Worm (Caenorhabditis elegans): ENCODE measurements around the gene C27F2.10.
"Not testable (repeated sequence)": the region's sequence is repeated elsewhere in the genome, so short reads cannot be mapped to it uniquely, and the experiment has no call there.

The C27F2.10 gene

ce11 chrIII:4984444-4985086 lies 2.1 kb downstream of the C27F2.10 start, which contains the start of gene C27F2.7 (continued):
- TF ChIP-seq B0336.3 (GFP tag; IDR thresholded peaks at IDR 0.05) (peak; percentile 79), ztf-28 (GFP tag; IDR thresholded peaks at IDR 0.05) (no peak), madf-10 (tag; optimal IDR thresholded peaks at IDR 0.05) (no peak), sptf-2 (GFP tag; optimal IDR thresholded peaks at IDR 0.05) (no peak), lsl-1 (GFP tag; optimal IDR thresholded peaks at IDR 0.05) (peak; percentile 94), efl-1 (GFP tag; optimal IDR thresholded peaks at IDR 0.05) (peak; percentile 82), ztf-25 (GFP tag; IDR thresholded peaks at IDR 0.05) (0 out of 2 replicates have a peak, but pooled peaks have one; percentile 38), hrde-1 (tag; optimal IDR thresholded peaks at IDR 0.05; ENCODE audit: borderline replicate concordance) (peak; percentile 29), mes-4 (tag; optimal IDR thresholded peaks at IDR 0.05) (no peak), nfyb-1 (GFP tag; IDR thresholded peaks at IDR 0.05) (peak; percentile 95), rcor-1 (GFP tag; IDR thresholded peaks at IDR 0.05) (peak; percentile 83), dpl-1 (GFP tag; optimal IDR thresholded peaks at IDR 0.05) (peak; percentile 47), F33H1.4 (GFP tag; IDR thresholded peaks at IDR 0.05) (peak; percentile 76), egl-44 (GFP tag; IDR thresholded peaks at IDR 0.05) (no peak), B0019.2 (GFP tag; conservative IDR thresholded peaks at IDR 0.05) (peak; percentile 68; the same call in 1 of the 2 replicates), Y53G8AR.9 (GFP tag; conservative IDR thresholded peaks at IDR 0.05) (0 out of 2 replicates have a peak, but pooled peaks have one; percentile 57), athp-1 (tag; optimal IDR thresholded peaks at IDR 0.05) (peak; percentile 67), lin-26 (GFP tag; IDR thresholded peaks at IDR 0.05) (no peak), sdz-38 (tag; optimal IDR thresholded peaks at IDR 0.05) (no peak), madf-8 (GFP tag; conservative IDR thresholded peaks at IDR 0.05) (peak; percentile 90), hmg-20 (GFP tag; IDR thresholded peaks at IDR 0.05) (no peak), F49E8.2 (tag; optimal IDR thresholded peaks at IDR 0.05; ENCODE audit: insufficient read depth) (peak; percentile 72), F39B2.1 (GFP tag; IDR thresholded peaks at IDR 0.05) (no peak), snpc-3.4 (tag; optimal IDR thresholded peaks at IDR 0.05) (no peak), ztf-26 (tag; optimal IDR thresholded peaks at IDR 0.05) (no peak), tlf-1 (GFP tag; optimal IDR thresholded peaks at IDR 0.05) (peak; percentile 60), lin-54 (GFP tag; optimal IDR thresholded peaks at IDR 0.05) (peak; percentile 75)

ce11 chrIII:4983961-4984360 lies 2.7 kb downstream of the C27F2.10 start:
- no peak for TF ChIP-seq dpl-1 (GFP tag; optimal IDR thresholded peaks at IDR 0.05)
- no peak for TF ChIP-seq him-1 (tag; optimal IDR thresholded peaks at IDR 0.05)
- no peak for TF ChIP-seq ceh-40 (GFP tag; IDR thresholded peaks at IDR 0.05)
- no peak for TF ChIP-seq ceh-91 (GFP tag; IDR thresholded peaks at IDR 0.05)
- no peak for TF ChIP-seq rcor-1 (GFP tag; IDR thresholded peaks at IDR 0.05)
- TF ChIP-seq aptf-3 (GFP tag; IDR thresholded peaks at IDR 0.05) = no peak

ce11 chrIII:4980367-4980766 lies 6.3 kb downstream of the C27F2.10 start, which contains the start of gene C27F2.6:
TSS of gene C27F2.6 (minus strand) at chrIII:4980467.
- TF ChIP-seq attf-5 (GFP tag; optimal IDR thresholded peaks at IDR 0.05); sdz-38 (tag; optimal IDR thresholded peaks at IDR 0.05); lin-40 (tag; optimal IDR thresholded peaks at IDR 0.05): not testable (repeated sequence)

ce11 chrIII:4968146-4968545 lies 18.6 kb downstream of the C27F2.10 start:
- TF ChIP-seq ZK185.1 (tag; optimal IDR thresholded peaks at IDR 0.05; ENCODE audit: poor library complexity, severe bottlenecking) (no peak), Y95B8A.8 (GFP tag; IDR thresholded peaks at IDR 0.05) (no peak), dpl-1 (GFP tag; optimal IDR thresholded peaks at IDR 0.05) (no peak), pha-4 (tag; optimal IDR thresholded peaks at IDR 0.05) (no peak), nhr-179 (tag; optimal IDR thresholded peaks at IDR 0.05) (no peak), Y79H2A.3 (GFP tag; conservative IDR thresholded peaks at IDR 0.05) (no peak), sptf-2 (GFP tag; optimal IDR thresholded peaks at IDR 0.05) (no peak), ztf-22 (GFP tag; optimal IDR thresholded peaks at IDR 0.05) (no peak)
